Worm (Caenorhabditis elegans) whole organism, L3 larva: Measurements from ENCODE around the gene arle-14.

Experiments
- R02D3.7 ChIP-seq: fragments of 150-350 bp; optimal IDR thresholded peaks from 2 replicates; lab custom pipeline; 2014; ENCODE audit warnings: missing biosample characterization, missing genetic modification characterization
- aly-2 ChIP-seq: fragments of 150-350 bp; optimal IDR thresholded peaks from 2 replicates; lab custom pipeline; 2014; ENCODE audit warnings: missing biosample characterization, missing genetic modification characterization
- ama-1 ChIP-seq: fragments of 150-350 bp; optimal IDR thresholded peaks from 2 replicates; lab custom pipeline; 2018
- ceh-28 ChIP-seq: fragments of 150-350 bp; optimal IDR thresholded peaks from 2 replicates; lab custom pipeline; 2014; ENCODE audit warnings: missing biosample characterization, missing genetic modification reagents, missing genetic modification characterization
- ceh-9 ChIP-seq: sonication (generic microtip); optimal IDR thresholded peaks from 2 replicates; lab custom pipeline; 2018; ENCODE audit warnings: missing biosample characterization, missing genetic modification characterization
- daf-12 ChIP-seq: fragments of 150-350 bp; optimal IDR thresholded peaks from 2 replicates; lab custom pipeline; 2014; ENCODE audit warnings: missing biosample characterization, missing genetic modification reagents, missing genetic modification characterization
- egl-27 ChIP-seq: sonication (generic microtip); optimal IDR thresholded peaks from 4 replicates; lab custom pipeline; 2017; ENCODE audit warnings: missing biosample characterization, missing genetic modification reagents, missing genetic modification characterization
- egl-5 ChIP-seq: fragments of 150-350 bp; optimal IDR thresholded peaks from 2 replicates; lab custom pipeline; 2017; ENCODE audit warnings: missing biosample characterization, missing genetic modification reagents, missing genetic modification characterization, inconsistent platforms
- elt-1 ChIP-seq: fragments of 150-350 bp; optimal IDR thresholded peaks from 2 replicates; lab custom pipeline; 2014; ENCODE audit warnings: missing biosample characterization, missing genetic modification characterization
- elt-2 ChIP-seq: sonication (generic microtip); optimal IDR thresholded peaks from 2 replicates; lab custom pipeline; 2016; ENCODE audit warnings: missing genetic modification reagents, mild to moderate bottlenecking, missing genetic modification characterization, missing compliant biosample characterization
- eor-1 ChIP-seq, 2 experiments: fragments of 150-350 bp; optimal IDR thresholded peaks; 2 replicates each; lab custom pipeline; 2014 to 2018; ENCODE audit warnings: missing biosample characterization in 2 of 2, missing genetic modification characterization in 2 of 2
- fkh-10 ChIP-seq: sonication (generic microtip); optimal IDR thresholded peaks from 2 replicates; lab custom pipeline; 2017; ENCODE audit warnings: missing biosample characterization, missing genetic modification reagents, missing genetic modification characterization
- fkh-2 ChIP-seq: fragments of 150-350 bp; optimal IDR thresholded peaks from 2 replicates; lab custom pipeline; 2014; ENCODE audit warnings: missing biosample characterization, missing genetic modification reagents, missing genetic modification characterization
- fos-1 ChIP-seq: fragments of 150-350 bp; optimal IDR thresholded peaks from 2 replicates; lab custom pipeline; 2014; ENCODE audit warnings: missing biosample characterization, missing genetic modification characterization
- hmg-11 ChIP-seq: sonication (generic microtip); optimal IDR thresholded peaks from 2 replicates; lab custom pipeline; 2016; ENCODE audit warnings: missing genetic modification characterization, missing compliant biosample characterization
- jun-1 ChIP-seq: fragments of 150-350 bp; optimal IDR thresholded peaks from 2 replicates; lab custom pipeline; 2014; ENCODE audit warnings: missing biosample characterization, missing genetic modification reagents, missing genetic modification characterization
- lin-15B ChIP-seq: fragments of 150-350 bp; optimal IDR thresholded peaks from 2 replicates; lab custom pipeline; 2014; ENCODE audit warnings: missing biosample characterization, missing genetic modification characterization
- lin-39 ChIP-seq: fragments of 150-350 bp; optimal IDR thresholded peaks from 2 replicates; lab custom pipeline; 2018; ENCODE audit warnings: missing biosample characterization, missing genetic modification reagents, missing genetic modification characterization
- nfya-1 ChIP-seq: sonication (generic microtip); optimal IDR thresholded peaks from 2 replicates; lab custom pipeline; 2017; ENCODE audit warnings: missing genetic modification characterization, mild to moderate bottlenecking, missing compliant biosample characterization, antibody characterized with exemption, moderate library complexity; ENCODE audit not compliant: insufficient read depth
- nhr-11 ChIP-seq: fragments of 150-350 bp; optimal IDR thresholded peaks from 2 replicates; lab custom pipeline; 2014; ENCODE audit warnings: missing biosample characterization, missing genetic modification characterization
- nhr-12 ChIP-seq: fragments of 150-350 bp; optimal IDR thresholded peaks from 2 replicates; lab custom pipeline; 2014; ENCODE audit warnings: missing biosample characterization, missing genetic modification characterization
- nhr-23 ChIP-seq: fragments of 150-350 bp; optimal IDR thresholded peaks from 2 replicates; lab custom pipeline; 2014; ENCODE audit warnings: missing biosample characterization, missing genetic modification reagents, missing genetic modification characterization
- nhr-237 ChIP-seq: fragments of 150-350 bp; optimal IDR thresholded peaks from 2 replicates; lab custom pipeline; 2014; ENCODE audit warnings: missing biosample characterization, missing genetic modification characterization
- nhr-25 ChIP-seq: sonication (generic microtip); optimal IDR thresholded peaks from 2 replicates; lab custom pipeline; 2017; ENCODE audit warnings: missing biosample characterization, missing genetic modification characterization
- nhr-28 ChIP-seq: fragments of 150-350 bp; optimal IDR thresholded peaks from 2 replicates; lab custom pipeline; 2014; ENCODE audit warnings: missing biosample characterization, missing genetic modification characterization
- nhr-43 ChIP-seq: sonication (generic microtip); optimal IDR thresholded peaks from 2 replicates; lab custom pipeline; 2016; ENCODE audit warnings: mild to moderate bottlenecking, missing genetic modification characterization, missing compliant biosample characterization; ENCODE audit not compliant: poor library complexity, severe bottlenecking
- nhr-67 ChIP-seq: fragments of 150-350 bp; optimal IDR thresholded peaks from 2 replicates; lab custom pipeline; 2014; ENCODE audit warnings: missing biosample characterization, missing genetic modification characterization
- nhr-76 ChIP-seq: fragments of 150-350 bp; sonication (generic microtip); optimal IDR thresholded peaks from 5 replicates; lab custom pipeline; 2014; ENCODE audit warnings: missing biosample characterization, missing genetic modification characterization
- nhr-77 ChIP-seq: fragments of 150-350 bp; optimal IDR thresholded peaks from 2 replicates; lab custom pipeline; 2014; ENCODE audit warnings: missing biosample characterization, missing genetic modification characterization
- pha-4 ChIP-seq: fragments of 150-350 bp; optimal IDR thresholded peaks from 2 replicates; lab custom pipeline; 2014; ENCODE audit warnings: missing biosample characterization, missing genetic modification reagents, missing genetic modification characterization
- pqm-1 ChIP-seq: fragments of 150-350 bp; optimal IDR thresholded peaks from 2 replicates; lab custom pipeline; 2017; ENCODE audit warnings: missing biosample characterization, missing genetic modification characterization, inconsistent platforms
- skn-1 ChIP-seq: fragments of 150-350 bp; optimal IDR thresholded peaks from 2 replicates; lab custom pipeline; 2014; ENCODE audit warnings: missing biosample characterization, missing genetic modification characterization
- snpc-4 ChIP-seq: fragments of 150-350 bp; optimal IDR thresholded peaks from 2 replicates; lab custom pipeline; 2014; ENCODE audit warnings: missing biosample characterization, missing genetic modification characterization
- tbx-2 ChIP-seq: sonication (generic microtip); optimal IDR thresholded peaks from 2 replicates; lab custom pipeline; 2016; ENCODE audit warnings: mild to moderate bottlenecking, missing genetic modification characterization, missing compliant biosample characterization
- unc-39 ChIP-seq: sonication (generic microtip); optimal IDR thresholded peaks from 4 replicates; lab custom pipeline; 2017; ENCODE audit warnings: missing biosample characterization, missing genetic modification characterization
- unc-62 ChIP-seq: fragments of 150-350 bp; sonication (generic microtip); optimal IDR thresholded peaks from 4 replicates; lab custom pipeline; 2014; ENCODE audit warnings: missing biosample characterization, missing genetic modification reagents, missing genetic modification characterization
- zag-1 ChIP-seq: fragments of 150-350 bp; optimal IDR thresholded peaks from 2 replicates; lab custom pipeline; 2014; ENCODE audit warnings: missing biosample characterization, missing genetic modification characterization
- ztf-11 ChIP-seq: fragments of 150-350 bp; optimal IDR thresholded peaks from 2 replicates; lab custom pipeline; 2014; ENCODE audit warnings: missing biosample characterization, missing genetic modification characterization
- ztf-4 ChIP-seq: fragments of 150-350 bp; optimal IDR thresholded peaks from 2 replicates; lab custom pipeline; 2014; ENCODE audit warnings: missing biosample characterization, missing genetic modification characterization

arle-14 gene

DNA sequence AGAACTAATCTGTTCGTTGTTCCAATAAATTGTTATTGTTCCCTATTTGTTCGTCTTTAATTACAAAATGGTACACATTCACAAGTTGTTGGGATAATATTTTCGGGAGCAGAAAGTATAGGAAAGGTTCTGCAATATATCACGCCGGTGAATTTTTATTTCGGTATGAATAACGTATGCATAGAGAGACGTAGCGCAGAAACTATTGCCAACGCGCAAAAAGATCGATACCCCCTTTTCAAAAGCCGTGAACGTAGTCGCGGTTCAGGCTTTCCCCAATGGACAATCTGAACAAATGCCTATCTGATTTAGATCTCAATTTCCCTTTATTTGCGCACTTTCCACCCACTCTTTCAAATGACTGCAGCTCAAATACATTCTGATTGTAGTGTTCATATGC is 12.6 kb upstream of the arle-14 start, which contains the start of gene pst-2:
Gene pst-2 (plus strand): TSS at position 293 of the 400 bp plus-strand sequence.
- TF ChIP-seq nhr-25 (tag; lab: Kevin White, UChicago) = peak; percentile 13
- no peak for TF ChIP-seq ama-1 (lab: Kevin White, UChicago)
- TF ChIP-seq nhr-12 (tag; lab: Kevin White, UChicago) = no peak
- TF ChIP-seq, all 47 proteins: peak for 1

- TF ChIP-seq nhr-43 (tag; lab: Kevin White, UChicago) (no peak), ceh-9 (tag; lab: Kevin White, UChicago) (no peak), skn-1 (tag; lab: Kevin White, UChicago) (no peak), nhr-23 (tag; lab: Kevin White, UChicago) (no peak), fkh-2 (tag; lab: Kevin White, UChicago) (no peak), nhr-25 (tag; lab: Kevin White, UChicago) (no peak), hmg-11 (tag; lab: Kevin White, UChicago) (no peak), zag-1 (tag; lab: Kevin White, UChicago) (no peak), unc-39 (tag; lab: Kevin White, UChicago) (no peak), jun-1 (no peak), daf-12 (tag; lab: Kevin White, UChicago) (no peak), ztf-11 (tag; lab: Kevin White, UChicago) (no peak), nhr-76 (tag; lab: Kevin White, UChicago) (no peak), R02D3.7 (no peak), ztf-4 (tag; lab: Kevin White, UChicago) (no peak), fkh-10 (GFP tag; lab: Kevin White, UChicago) (no peak), aly-2 (tag; lab: Kevin White, UChicago) (no peak)
Measured at ce11 chrIII:5683998-5684397, 8.7 kb upstream of the arle-14 start, which contains the start of gene rcan-1. Gene rcan-1 (minus strand): TSS chrIII:5684098.

DNA sequence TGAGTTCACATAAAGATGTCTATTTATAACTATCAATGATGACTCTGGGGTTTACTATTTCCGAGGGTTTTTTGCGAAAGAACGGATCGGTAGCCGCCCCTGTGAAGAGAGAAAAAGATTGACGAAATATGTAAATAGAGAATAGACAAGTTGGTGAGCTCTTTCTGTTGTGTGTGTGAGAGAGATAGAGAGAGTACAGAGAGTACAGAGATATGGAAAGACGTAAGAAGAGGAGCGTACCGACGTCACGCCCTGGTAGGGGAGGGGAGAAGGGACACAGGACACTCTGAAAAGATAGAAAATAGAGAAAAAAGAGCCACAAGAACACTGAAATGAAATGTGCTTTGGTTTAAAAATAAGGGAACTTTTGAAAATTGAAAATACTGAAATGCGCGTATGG is 4.5 kb upstream of the arle-14 start:
- peak; percentile 65 for TF ChIP-seq hmg-11 (tag; lab: Kevin White, UChicago)
- TF ChIP-seq zag-1 (tag; lab: Kevin White, UChicago) = no peak
- peak; percentile 98 for TF ChIP-seq pha-4
- TF ChIP-seq nfya-1 (tag; lab: Kevin White, UChicago) = peak; percentile 71
- TF ChIP-seq nhr-67 (tag; lab: Kevin White, UChicago) = no peak
- peak; percentile 25 for TF ChIP-seq pqm-1 (tag; lab: Kevin White, UChicago)
- no peak for TF ChIP-seq ceh-9 (tag; lab: Kevin White, UChicago)
- no peak for TF ChIP-seq nhr-11 (tag; lab: Kevin White, UChicago)
- TF ChIP-seq elt-2 (tag; lab: Kevin White, UChicago) = peak; percentile 30
- peak; percentile 39 for TF ChIP-seq snpc-4 (tag; lab: Kevin White, UChicago)
- TF ChIP-seq fos-1 (tag; lab: Kevin White, UChicago) = no peak
- no peak for TF ChIP-seq tbx-2
- peak; percentile 38 for TF ChIP-seq lin-39 (tag; lab: Kevin White, UChicago)
- TF ChIP-seq elt-1 = no peak
- no peak for TF ChIP-seq unc-62

ce11 chrIII:5691826-5692225 is 880 bp upstream of the arle-14 start:
- TF ChIP-seq nhr-77 (tag; lab: Kevin White, UChicago) (no peak), tbx-2 (no peak), eor-1 (tag; optimal IDR thresholded peaks at IDR 0.05; lab: Kevin White, UChicago) (no peak), ztf-11 (tag; lab: Kevin White, UChicago) (no peak), hmg-11 (tag; lab: Kevin White, UChicago) (no peak), egl-27 (tag; lab: Kevin White, UChicago) (no peak), nhr-43 (tag; lab: Kevin White, UChicago) (no peak), nhr-237 (tag; lab: Kevin White, UChicago) (no peak)

DNA sequence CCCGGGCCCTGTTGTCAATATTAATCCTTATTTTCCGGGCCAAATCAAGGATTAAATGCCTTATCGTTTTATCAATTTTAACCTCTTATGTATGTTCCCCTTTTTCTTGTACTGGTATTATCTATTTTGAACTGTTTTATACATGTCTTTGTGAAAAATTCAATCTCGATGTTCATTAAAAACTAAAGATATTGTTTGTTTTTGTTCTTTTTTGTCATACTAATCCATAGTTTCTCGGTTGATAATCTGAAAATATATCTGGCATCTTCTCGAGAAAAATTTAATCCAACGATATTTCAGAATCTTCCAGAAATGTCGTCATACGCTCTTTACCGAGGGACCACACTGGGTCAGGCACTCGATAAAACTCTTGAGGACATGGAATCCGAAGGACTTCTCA is 1.0 kb downstream of the arle-14 start, which contains the start of gene B0336.13:
Gene B0336.13 (plus strand): TSS at position 301 of the 400 bp plus-strand sequence.
- no peak for TF ChIP-seq ceh-9 (tag; lab: Kevin White, UChicago)
- no peak for TF ChIP-seq nhr-76 (tag; lab: Kevin White, UChicago)
- no peak for TF ChIP-seq R02D3.7
- TF ChIP-seq egl-5 (tag; lab: Kevin White, UChicago) = no peak
- no peak for TF ChIP-seq zag-1 (tag; lab: Kevin White, UChicago)
- no peak for TF ChIP-seq lin-15B (tag; lab: Kevin White, UChicago)
- no peak for TF ChIP-seq nhr-25 (tag; lab: Kevin White, UChicago)
- TF ChIP-seq eor-1 (tag; optimal IDR thresholded peaks at IDR 0.05; lab: Kevin White, UChicago) = no peak
- no peak for TF ChIP-seq jun-1
- no peak for TF ChIP-seq nhr-28 (tag; lab: Kevin White, UChicago)
- no peak for TF ChIP-seq nhr-11 (tag; lab: Kevin White, UChicago)
- TF ChIP-seq daf-12 (tag; lab: Kevin White, UChicago) = no peak
- no peak for TF ChIP-seq fkh-10 (GFP tag; lab: Kevin White, UChicago)
- no peak for TF ChIP-seq fos-1 (tag; lab: Kevin White, UChicago)
- no peak for TF ChIP-seq ceh-28 (tag; lab: Kevin White, UChicago)
